Worm (Caenorhabditis elegans): ENCODE measurements around the gene F44B9.2.
A peak's percentile ranks its signal among the peaks of the same experiment; 100 is the strongest.

Gene F44B9.2

DNA sequence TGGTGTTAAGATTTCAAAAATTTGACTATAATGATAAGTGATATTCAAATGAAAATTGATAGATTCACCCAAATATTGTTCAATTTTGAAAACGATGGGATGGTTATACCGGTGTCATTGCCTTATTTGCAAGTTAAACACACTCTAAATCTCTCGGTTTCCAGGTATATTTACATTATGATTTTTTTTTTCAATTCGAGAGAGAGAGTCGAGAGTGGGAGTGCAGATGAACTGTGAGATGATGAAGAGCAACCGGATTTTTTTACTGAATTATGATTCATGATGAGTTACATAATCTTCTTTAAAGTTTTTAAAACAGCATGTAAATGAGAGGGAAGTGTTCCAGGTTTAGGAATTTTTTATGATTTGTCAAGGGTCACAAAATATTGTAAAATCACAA, 11.3 kb downstream of the F44B9.2 start, which contains the start of gene F44B9.10:
Gene F44B9.10 (minus strand): TSS at position 101 of the 400 bp plus-strand sequence.
- TF ChIP-seq fos-1 (tag; optimal IDR thresholded peaks at IDR 0.05) (no peak), lin-39 (tag; optimal IDR thresholded peaks at IDR 0.05) (no peak), sem-4 (tag; optimal IDR thresholded peaks at IDR 0.05) (no peak), lsy-2 (tag; optimal IDR thresholded peaks at IDR 0.05) (no peak), nhr-10 (tag; optimal IDR thresholded peaks at IDR 0.05) (no peak), R02D3.7 (tag; optimal IDR thresholded peaks at IDR 0.05) (no peak), ama-1 (optimal IDR thresholded peaks at IDR 0.05) (no peak), alr-1 (tag; optimal IDR thresholded peaks at IDR 0.05) (no peak), unc-39 (tag; optimal IDR thresholded peaks at IDR 0.05) (no peak), nhr-25 (tag; optimal IDR thresholded peaks at IDR 0.05) (no peak), ZK546.5 (tag; optimal IDR thresholded peaks at IDR 0.05) (no peak), lin-11 (tag; optimal IDR thresholded peaks at IDR 0.05) (no peak)

ce11 chrIII:8036050-8036449, 13.8 kb downstream of the F44B9.2 start:
- TF ChIP-seq ceh-82 (tag; optimal IDR thresholded peaks at IDR 0.05) (no peak), nhr-12 (tag; optimal IDR thresholded peaks at IDR 0.05) (no peak), nhr-25 (tag; optimal IDR thresholded peaks at IDR 0.05) (peak; percentile 26), mab-5 (tag; optimal IDR thresholded peaks at IDR 0.05) (no peak), lin-39 (tag; optimal IDR thresholded peaks at IDR 0.05) (no peak), sem-4 (tag; optimal IDR thresholded peaks at IDR 0.05) (no peak), sma-9 (GFP tag; optimal IDR thresholded peaks at IDR 0.05) (peak; percentile 19), sma-9 (tag; optimal IDR thresholded peaks at IDR 0.05) (no peak), elt-1 (tag; optimal IDR thresholded peaks at IDR 0.05) (no peak), R02D3.7 (tag; optimal IDR thresholded peaks at IDR 0.05) (no peak), sma-3 (GFP tag; optimal IDR thresholded peaks at IDR 0.05) (no peak), nhr-11 (tag; optimal IDR thresholded peaks at IDR 0.05) (no peak)

- TF ChIP-seq sma-9 (GFP tag; optimal IDR thresholded peaks at IDR 0.05) (peak; percentile 58), sma-9 (tag; optimal IDR thresholded peaks at IDR 0.05) (no peak), nhr-6 (tag; optimal IDR thresholded peaks at IDR 0.05) (no peak), blmp-1 (tag; optimal IDR thresholded peaks at IDR 0.05; ENCODE audit: insufficient read depth) (peak; percentile 2)
These were observed 14.2 kb downstream of the F44B9.2 start for ce11 chrIII:8036497-8036896.

- TF ChIP-seq aly-2 (tag; optimal IDR thresholded peaks at IDR 0.05) (no peak), lin-11 (tag; optimal IDR thresholded peaks at IDR 0.05) (no peak), nhr-21 (tag; optimal IDR thresholded peaks at IDR 0.05) (no peak), unc-62 (GFP tag; optimal IDR thresholded peaks at IDR 0.05) (no peak), nhr-10 (tag; optimal IDR thresholded peaks at IDR 0.05) (no peak)
These were observed 15.7 kb downstream of the F44B9.2 start, which contains the start of gene dpf-6 for ce11 chrIII:8037941-8038340. Gene dpf-6, plus strand, starts transcription at chrIII:8038241.

DNA sequence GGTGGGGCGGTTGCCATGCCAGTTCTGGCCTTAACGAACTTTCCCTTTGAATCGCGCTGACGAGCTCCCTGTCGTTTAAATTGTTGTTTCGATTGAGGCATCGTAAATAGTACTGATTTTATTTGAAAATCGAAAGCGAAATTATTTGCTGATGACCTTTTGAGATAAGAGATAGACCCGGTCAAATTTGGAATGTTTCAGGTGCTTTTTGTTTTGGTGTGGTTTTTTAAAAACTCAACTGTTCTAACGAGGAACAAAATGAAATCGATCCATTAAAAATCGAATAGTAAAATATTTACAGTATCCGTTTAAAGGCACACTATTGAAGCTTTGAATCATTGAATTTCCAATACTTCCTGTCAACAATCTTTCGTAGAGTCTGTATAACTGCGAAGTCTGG, 20.5 kb downstream of the F44B9.2 start, which contains the start of gene K12H4.6:
Gene K12H4.6 (minus strand): TSS at position 101 of the 400 bp plus-strand sequence.
- no peak for TF ChIP-seq mab-5 (tag; optimal IDR thresholded peaks at IDR 0.05)
- no peak for TF ChIP-seq snpc-4 (tag; optimal IDR thresholded peaks at IDR 0.05)
- TF ChIP-seq nhr-237 (tag; optimal IDR thresholded peaks at IDR 0.05), result no peak
- TF ChIP-seq unc-55 (GFP tag; optimal IDR thresholded peaks at IDR 0.05), result no peak
- TF ChIP-seq mdl-1 (tag; optimal IDR thresholded peaks at IDR 0.05), result no peak
- TF ChIP-seq ztf-11 (tag; optimal IDR thresholded peaks at IDR 0.05), result no peak
- no peak for TF ChIP-seq nhr-10 (tag; optimal IDR thresholded peaks at IDR 0.05)
- no peak for TF ChIP-seq skn-1 (tag; optimal IDR thresholded peaks at IDR 0.05)
- TF ChIP-seq alr-1 (tag; optimal IDR thresholded peaks at IDR 0.05), result no peak
- no peak for TF ChIP-seq sma-9 (GFP tag; optimal IDR thresholded peaks at IDR 0.05)
- TF ChIP-seq sma-9 (tag; optimal IDR thresholded peaks at IDR 0.05), result no peak
- TF ChIP-seq elt-1 (tag; optimal IDR thresholded peaks at IDR 0.05), result no peak
- no peak for TF ChIP-seq nhr-11 (tag; optimal IDR thresholded peaks at IDR 0.05)
- TF ChIP-seq elt-3 (tag; optimal IDR thresholded peaks at IDR 0.05), result no peak
- no peak for TF ChIP-seq F13H6.1 (tag; optimal IDR thresholded peaks at IDR 0.05)
- no peak for TF ChIP-seq R02D3.7 (tag; optimal IDR thresholded peaks at IDR 0.05)
- TF ChIP-seq nhr-12 (tag; optimal IDR thresholded peaks at IDR 0.05), result no peak
- TF ChIP-seq unc-62 (GFP tag; optimal IDR thresholded peaks at IDR 0.05), result no peak

DNA sequence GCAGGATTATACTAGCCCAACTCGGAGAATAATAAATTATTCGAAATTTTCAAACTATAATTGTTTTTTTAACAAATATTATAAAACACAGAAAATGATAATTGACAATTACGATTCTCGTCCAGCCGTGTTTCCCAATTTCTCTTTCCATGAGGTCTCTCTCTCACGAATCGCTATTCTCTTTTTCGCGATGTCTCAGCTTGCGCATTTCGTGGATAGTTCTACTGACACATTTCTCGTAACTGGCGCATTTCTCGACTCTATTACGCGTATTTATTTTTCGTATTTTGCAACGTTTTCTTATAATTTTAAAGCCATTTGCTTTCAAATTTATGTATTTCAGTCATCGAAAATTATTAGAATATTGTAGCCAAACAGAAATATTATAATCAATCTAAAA, 21.5 kb downstream of the F44B9.2 start:
- TF ChIP-seq C34F6.9 (tag; optimal IDR thresholded peaks at IDR 0.05) (peak; percentile 99), egl-27 (tag; optimal IDR thresholded peaks at IDR 0.05) (peak; percentile 93), ztf-11 (tag; optimal IDR thresholded peaks at IDR 0.05) (peak; percentile 66), ztf-4 (tag; optimal IDR thresholded peaks at IDR 0.05) (peak; percentile 97), lsy-2 (tag; optimal IDR thresholded peaks at IDR 0.05) (peak; percentile 92 to 98), mdl-1 (tag; optimal IDR thresholded peaks at IDR 0.05) (peak in 1 of 2 experiments; percentile 90), sem-4 (tag; optimal IDR thresholded peaks at IDR 0.05) (peak; percentile 96), peb-1 (tag; optimal IDR thresholded peaks at IDR 0.05) (no peak), crh-2 (tag; optimal IDR thresholded peaks at IDR 0.05) (peak; percentile 99), nhr-77 (tag; optimal IDR thresholded peaks at IDR 0.05) (peak; percentile 89), skn-1 (tag; optimal IDR thresholded peaks at IDR 0.05) (peak; percentile 84), elt-3 (tag; optimal IDR thresholded peaks at IDR 0.05) (no peak), Y55F3AM.14 (GFP tag; optimal IDR thresholded peaks at IDR 0.05) (peak; percentile 95), unc-39 (tag; optimal IDR thresholded peaks at IDR 0.05) (peak; percentile 68), ama-1 (optimal IDR thresholded peaks at IDR 0.05) (peak; percentile 65), lin-11 (tag; optimal IDR thresholded peaks at IDR 0.05) (peak; percentile 95), ceh-82 (tag; optimal IDR thresholded peaks at IDR 0.05) (peak; percentile 96), nhr-129 (tag; optimal IDR thresholded peaks at IDR 0.05) (peak; percentile 100), alr-1 (tag; optimal IDR thresholded peaks at IDR 0.05) (no peak), unc-62 (GFP tag; optimal IDR thresholded peaks at IDR 0.05) (no peak), nhr-237 (tag; optimal IDR thresholded peaks at IDR 0.05) (peak; percentile 71), nhr-21 (tag; optimal IDR thresholded peaks at IDR 0.05) (peak; percentile 93), nhr-11 (tag; optimal IDR thresholded peaks at IDR 0.05) (peak; percentile 86)

Measured in whole organism, L2 larva.